Fruit fly (Drosophila melanogaster): ENCODE data around the gene CG34427.

- TF ChIP-seq cic (GFP tag; optimal IDR thresholded peaks at IDR 0.05) (no peak), CG5204 (GFP tag; optimal IDR thresholded peaks at IDR 0.05) (no peak), pad (GFP tag; optimal IDR thresholded peaks at IDR 0.05) (no peak), bab1 (GFP tag; optimal IDR thresholded peaks at IDR 0.05) (no peak), cnc (optimal IDR thresholded peaks at IDR 0.05) (no peak), CG33017 (tag; optimal IDR thresholded peaks at IDR 0.05) (no peak)
These were observed 50.7 kb downstream of the CG34427 start for dm6 chr3L:8855262-8855661.
